Worm (Caenorhabditis elegans) whole organism, late embryonic: ENCODE results near the gene srxa-10.

Experiments
- C08G9.2 ChIP-seq: sonication (generic microtip); optimal IDR thresholded peaks from 2 replicates; lab custom pipeline; 2016; ENCODE audit warnings: mild to moderate bottlenecking, missing genetic modification characterization, moderate library complexity, missing compliant biosample characterization
- C38D4.7 ChIP-seq: fragments of 200-800 bp; sonication (Bioruptor generic); optimal IDR thresholded peaks from 2 replicates; lab custom pipeline; 2018; ENCODE audit warnings: mild to moderate bottlenecking, missing genetic modification characterization, moderate library complexity, missing compliant biosample characterization
- K09A11.1 ChIP-seq: sonication (generic microtip); optimal IDR thresholded peaks from 2 replicates; lab custom pipeline; 2017; ENCODE audit warnings: antibody characterized with exemption, mild to moderate bottlenecking, missing genetic modification characterization, missing compliant biosample characterization; ENCODE audit not compliant: insufficient read depth
- ama-1 ChIP-seq: fragments of 150-350 bp; optimal IDR thresholded peaks from 2 replicates; lab custom pipeline; 2014
- ceh-14 ChIP-seq: sonication (generic microtip); optimal IDR thresholded peaks from 2 replicates; lab custom pipeline; 2016; ENCODE audit warnings: missing genotype, missing genetic modification characterization, missing compliant biosample characterization
- ceh-22 ChIP-seq: sonication (generic microtip); optimal IDR thresholded peaks from 2 replicates; lab custom pipeline; 2017; ENCODE audit warnings: missing biosample characterization, missing genetic modification characterization
- ceh-24 ChIP-seq: sonication (generic microtip); optimal IDR thresholded peaks from 2 replicates; lab custom pipeline; 2016; ENCODE audit warnings: mild to moderate bottlenecking, missing genetic modification characterization, missing compliant biosample characterization
- ceh-30 ChIP-seq: fragments of 150-350 bp; optimal IDR thresholded peaks from 2 replicates; lab custom pipeline; 2014; ENCODE audit warnings: missing biosample characterization, missing genetic modification characterization
- ceh-45 ChIP-seq: fragments of 200-800 bp; sonication (Bioruptor generic); IDR thresholded peaks from 2 replicates; pipeline ENCODE4 v1.3.6; 2022; ENCODE audit warnings: missing genetic modification reagents, missing genetic modification characterization, missing compliant biosample characterization
- ceh-48 ChIP-seq: sonication (generic microtip); optimal IDR thresholded peaks from 2 replicates; lab custom pipeline; 2016; ENCODE audit warnings: missing genetic modification characterization, inconsistent platforms, missing compliant biosample characterization
- che-1 ChIP-seq: sonication (generic microtip); optimal IDR thresholded peaks from 2 replicates; lab custom pipeline; 2016; ENCODE audit warnings: mild to moderate bottlenecking, missing genetic modification characterization, missing compliant biosample characterization
- dmd-4 ChIP-seq: sonication (generic microtip); optimal IDR thresholded peaks from 2 replicates; lab custom pipeline; 2016; ENCODE audit warnings: borderline replicate concordance, missing genetic modification characterization, missing compliant biosample characterization
- ets-4 ChIP-seq: sonication (generic microtip); optimal IDR thresholded peaks from 2 replicates; lab custom pipeline; 2016; ENCODE audit warnings: missing genetic modification characterization, missing compliant biosample characterization
- eyg-1 ChIP-seq: sonication (generic microtip); optimal IDR thresholded peaks from 2 replicates; lab custom pipeline; 2016; ENCODE audit warnings: missing genotype, missing genetic modification characterization, missing compliant biosample characterization
- fax-1 ChIP-seq: sonication (generic microtip); optimal IDR thresholded peaks from 2 replicates; lab custom pipeline; 2016; ENCODE audit warnings: missing genotype, missing genetic modification characterization, missing compliant biosample characterization
- fkh-6 ChIP-seq: sonication (generic microtip); optimal IDR thresholded peaks from 2 replicates; lab custom pipeline; 2016; ENCODE audit warnings: missing genetic modification characterization, missing compliant biosample characterization
- gmeb-2 ChIP-seq: sonication (generic microtip); optimal IDR thresholded peaks from 2 replicates; lab custom pipeline; 2016; ENCODE audit warnings: missing genetic modification characterization, inconsistent platforms, missing compliant biosample characterization
- hlh-30 ChIP-seq: sonication (generic microtip); optimal IDR thresholded peaks from 2 replicates; lab custom pipeline; 2017; ENCODE audit warnings: antibody characterized with exemption, missing genetic modification characterization, missing compliant biosample characterization; ENCODE audit not compliant: insufficient read depth
- hlh-8 ChIP-seq: sonication (generic microtip); optimal IDR thresholded peaks from 2 replicates; lab custom pipeline; 2016; ENCODE audit warnings: missing genotype, missing genetic modification characterization, missing compliant biosample characterization
- madf-2 ChIP-seq: sonication (generic microtip); optimal IDR thresholded peaks from 2 replicates; lab custom pipeline; 2017; ENCODE audit warnings: missing genetic modification characterization, missing compliant biosample characterization
- mec-3 ChIP-seq: sonication (generic microtip); optimal IDR thresholded peaks from 2 replicates; lab custom pipeline; 2016; ENCODE audit warnings: borderline replicate concordance, missing genetic modification characterization, missing compliant biosample characterization
- nfya-1 ChIP-seq: sonication (generic microtip); optimal IDR thresholded peaks from 2 replicates; lab custom pipeline; 2017; ENCODE audit warnings: missing genetic modification characterization, mild to moderate bottlenecking, missing compliant biosample characterization, antibody characterized with exemption, moderate library complexity
- nhr-232 ChIP-seq: sonication (generic microtip); optimal IDR thresholded peaks from 2 replicates; lab custom pipeline; 2016; ENCODE audit warnings: missing genetic modification characterization, missing compliant biosample characterization
- odd-2 ChIP-seq: sonication (generic microtip); optimal IDR thresholded peaks from 2 replicates; lab custom pipeline; 2017; ENCODE audit warnings: antibody characterized with exemption, mild to moderate bottlenecking, missing genetic modification characterization, missing compliant biosample characterization
- pag-3 ChIP-seq: sonication (generic microtip); optimal IDR thresholded peaks from 2 replicates; lab custom pipeline; 2016; ENCODE audit warnings: missing compliant biosample characterization, missing genetic modification characterization, borderline replicate concordance
- pax-1 ChIP-seq: fragments of 150-350 bp; optimal IDR thresholded peaks from 2 replicates; lab custom pipeline; 2014; ENCODE audit warnings: missing biosample characterization, missing genetic modification characterization
- pha-2 ChIP-seq: sonication (generic microtip); optimal IDR thresholded peaks from 2 replicates; lab custom pipeline; 2017; ENCODE audit warnings: mild to moderate bottlenecking, missing genetic modification characterization, missing compliant biosample characterization
- pha-4 ChIP-seq: fragments of 150-350 bp; optimal IDR thresholded peaks from 2 replicates; lab custom pipeline; 2018; ENCODE audit warnings: missing biosample characterization, missing genetic modification reagents, missing genetic modification characterization
- rnt-1 ChIP-seq: sonication (generic microtip); optimal IDR thresholded peaks from 2 replicates; lab custom pipeline; 2016; ENCODE audit warnings: missing genetic modification characterization, missing compliant biosample characterization
- sdc-2 ChIP-seq: sonication (generic microtip); optimal IDR thresholded peaks from 2 replicates; lab custom pipeline; 2016; ENCODE audit warnings: missing genotype, missing genetic modification characterization, missing compliant biosample characterization
- sox-2 ChIP-seq: fragments of 200-800 bp; sonication (Bioruptor generic); IDR thresholded peaks from 2 replicates; pipeline ENCODE4 v1.3.6; 2022; ENCODE audit warnings: missing genetic modification reagents, missing genetic modification characterization, missing compliant biosample characterization
- syd-9 ChIP-seq: sonication (generic microtip); optimal IDR thresholded peaks from 2 replicates; lab custom pipeline; 2016; ENCODE audit warnings: mild to moderate bottlenecking, missing genetic modification characterization, moderate library complexity, missing compliant biosample characterization
- unc-3 ChIP-seq, 2 experiments: fragments of 200-800 bp in 1 of 2; sonication (Bioruptor generic) in 1 of 2; sonication (generic microtip) in 1 of 2; conservative IDR thresholded peaks in 1 of 2; optimal IDR thresholded peaks in 1 of 2; 2 replicates each; pipeline versions ENCODE4 v1.3.6 to Lab custom; 2016 to 2022; ENCODE audit warnings: missing compliant biosample characterization in 2 of 2, missing genetic modification characterization in 2 of 2, missing genetic modification reagents in 1 of 2
- unc-42 ChIP-seq: sonication (generic microtip); optimal IDR thresholded peaks from 2 replicates; lab custom pipeline; 2016; ENCODE audit warnings: missing genotype, missing genetic modification characterization, missing compliant biosample characterization
- zip-5 ChIP-seq: sonication (generic microtip); optimal IDR thresholded peaks from 2 replicates; lab custom pipeline; 2016; ENCODE audit warnings: missing genetic modification characterization, missing compliant biosample characterization
- ztf-16 ChIP-seq: sonication (generic microtip); optimal IDR thresholded peaks from 2 replicates; lab custom pipeline; 2017; ENCODE audit warnings: missing genetic modification characterization, missing compliant biosample characterization

The srxa-10 gene

DNA sequence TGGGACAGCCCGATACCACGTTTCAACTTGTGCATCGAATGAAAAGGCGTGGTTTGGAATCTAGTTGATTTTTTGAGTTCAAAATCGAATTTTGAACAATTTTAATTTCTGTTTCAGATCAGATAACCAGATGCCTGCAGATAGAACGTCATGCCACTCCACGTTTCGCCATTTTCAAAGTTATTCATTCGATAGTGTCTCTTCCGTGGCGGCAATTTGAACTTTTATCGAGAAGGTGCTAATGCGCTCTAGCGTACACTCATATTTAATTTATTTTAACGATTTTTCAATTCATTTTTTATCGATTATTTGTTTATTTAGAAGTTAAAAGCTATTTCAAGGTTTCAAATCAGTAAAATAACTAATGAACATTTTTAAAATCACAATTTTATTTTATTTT lies 20.4 kb downstream of the srxa-10 start:
- TF ChIP-seq ceh-22 (tag; lab: Kevin White, UChicago) (no peak), sox-2 (GFP tag; lab: Robert Waterston, UW) (no peak), pag-3 (tag; lab: Kevin White, UChicago) (no peak)
- TF ChIP-seq, all 69 proteins: peak for 0

DNA sequence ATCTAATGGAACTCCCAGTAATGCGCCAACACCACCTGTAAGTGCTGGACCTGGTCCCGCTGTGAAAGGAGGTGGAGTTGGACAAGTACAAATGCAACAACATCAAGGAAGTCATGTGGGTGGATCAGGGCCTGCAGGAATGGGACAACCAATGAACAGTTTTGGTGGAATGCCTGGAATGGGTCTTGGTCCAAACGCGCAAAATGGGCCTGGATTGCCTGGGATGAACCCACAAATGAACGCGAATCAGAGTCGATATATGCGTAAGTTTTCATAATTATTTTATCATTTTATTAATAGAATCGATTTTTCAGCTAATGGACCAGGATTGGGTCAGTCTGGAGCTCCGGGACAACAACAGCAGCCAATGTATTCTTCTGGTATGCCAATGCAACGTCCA lies 24.0 kb downstream of the srxa-10 start:
- TF ChIP-seq ceh-30 (no peak), pag-3 (tag; lab: Kevin White, UChicago) (no peak), fkh-6 (tag; lab: Kevin White, UChicago) (no peak), ceh-14 (tag; lab: Kevin White, UChicago) (no peak), C38D4.7 (no peak), madf-2 (tag; lab: Kevin White, UChicago) (no peak), ets-4 (tag; lab: Kevin White, UChicago) (no peak), eyg-1 (tag; lab: Kevin White, UChicago) (no peak), nhr-232 (no peak), unc-42 (tag; lab: Kevin White, UChicago) (no peak), rnt-1 (tag; lab: Kevin White, UChicago) (no peak), hlh-30 (tag; lab: Kevin White, UChicago) (no peak), che-1 (tag; lab: Kevin White, UChicago) (no peak)
- TF ChIP-seq, all 69 proteins: peak for 0

- TF ChIP-seq ceh-45: no peak
- TF ChIP-seq sox-2 (GFP tag; lab: Robert Waterston, UW): no peak
- no peak for TF ChIP-seq sdc-2 (tag; lab: Kevin White, UChicago)
- no peak for TF ChIP-seq dmd-4 (tag; lab: Kevin White, UChicago)
- no peak for TF ChIP-seq rnt-1 (tag; lab: Kevin White, UChicago)
- no peak for TF ChIP-seq zip-5
- no peak for TF ChIP-seq hlh-8 (tag; lab: Kevin White, UChicago)
- TF ChIP-seq odd-2 (tag; lab: Kevin White, UChicago): no peak
- no peak for TF ChIP-seq nfya-1 (tag; lab: Kevin White, UChicago)
- no peak for TF ChIP-seq ztf-16 (tag; lab: Kevin White, UChicago)
- TF ChIP-seq fax-1 (tag; lab: Kevin White, UChicago): no peak
- TF ChIP-seq fkh-6 (tag; lab: Kevin White, UChicago): no peak
These were observed 25.8 kb downstream of the srxa-10 start for ce11 chrIII:9770590-9770989.

DNA sequence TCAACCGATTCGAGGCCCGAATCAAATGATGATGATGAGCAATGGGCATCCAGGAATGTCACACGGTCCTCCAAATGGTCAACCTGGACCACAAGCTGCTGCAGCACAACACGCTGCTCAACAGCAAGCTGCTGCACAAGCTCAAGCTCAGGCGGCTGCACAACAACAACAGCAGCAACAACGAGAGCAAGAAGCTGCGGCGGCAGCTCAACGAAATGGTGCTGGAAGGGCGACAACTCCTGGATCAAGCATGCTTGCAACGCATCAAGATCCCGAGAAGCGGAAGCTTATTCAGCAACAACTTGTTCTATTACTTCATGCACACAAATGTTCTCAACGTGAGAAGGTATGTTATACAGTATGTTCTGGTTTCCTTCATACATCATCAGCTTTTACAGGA lies 28.3 kb downstream of the srxa-10 start:
- TF ChIP-seq eyg-1 (tag; lab: Kevin White, UChicago) (no peak), pax-1 (no peak), fkh-6 (tag; lab: Kevin White, UChicago) (no peak), gmeb-2 (tag; lab: Kevin White, UChicago) (no peak), ceh-14 (tag; lab: Kevin White, UChicago) (no peak), che-1 (tag; lab: Kevin White, UChicago) (no peak), ama-1 (lab: Kevin White, UChicago) (no peak), ceh-48 (tag; lab: Kevin White, UChicago) (no peak), K09A11.1 (tag; lab: Kevin White, UChicago) (no peak), ceh-24 (no peak), nfya-1 (tag; lab: Kevin White, UChicago) (no peak), unc-3 (GFP tag; conservative IDR thresholded peaks at IDR 0.05; lab: Robert Waterston, UW) (no peak), unc-3 (tag; optimal IDR thresholded peaks at IDR 0.05; lab: Kevin White, UChicago) (no peak), dmd-4 (tag; lab: Kevin White, UChicago) (no peak), pha-4 (tag; lab: Kevin White, UChicago) (no peak), mec-3 (tag; lab: Kevin White, UChicago) (no peak), rnt-1 (tag; lab: Kevin White, UChicago) (no peak), C08G9.2 (no peak), pha-2 (tag; lab: Kevin White, UChicago) (no peak), syd-9 (no peak)
